Fruit fly (Drosophila melanogaster): ENCODE measurements around the gene MAPk-Ak2.

The MAPk-Ak2 gene

DNA sequence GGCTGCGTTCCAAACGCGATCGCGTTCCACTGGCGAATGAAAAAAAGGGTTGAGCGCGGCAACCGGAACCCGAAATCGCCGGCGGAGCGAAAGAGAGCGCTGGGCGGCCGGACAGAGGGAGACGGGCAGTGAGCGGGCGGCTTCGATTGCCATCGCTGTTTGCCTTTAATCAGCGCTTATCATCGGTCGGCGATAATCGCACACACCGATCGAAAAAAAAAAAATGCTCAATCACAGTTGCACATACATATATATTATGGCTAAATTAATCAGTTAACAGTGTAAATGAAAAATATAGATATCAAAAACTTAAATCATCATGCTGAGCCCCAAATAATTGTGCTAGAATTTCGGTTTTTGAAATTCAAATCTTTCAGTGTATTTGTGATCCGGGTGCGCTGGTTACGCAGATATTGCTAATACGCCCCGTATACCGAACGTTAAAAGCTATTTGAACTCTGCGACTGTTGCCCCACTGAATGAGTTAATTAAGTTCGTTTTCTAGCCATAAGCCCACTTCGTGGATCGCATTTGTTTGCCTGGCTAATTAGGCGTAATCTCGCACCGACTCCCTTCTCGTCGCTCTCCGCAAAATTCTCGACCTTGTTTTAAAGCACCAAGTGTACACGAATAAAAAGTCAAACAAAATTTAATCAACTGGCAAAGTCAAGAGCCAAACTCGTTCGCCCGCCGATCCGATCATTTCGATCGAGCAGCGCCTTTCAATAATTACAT is 46.1 kb downstream of the MAPk-Ak2 start, which contains the start of gene CG33080:
TSS of gene CG33080 (minus strand) at position 38 of the 735 bp plus-strand sequence.
- TF ChIP-seq Sox102F (GFP tag; optimal IDR thresholded peaks at IDR 0.05) (no peak), vri (GFP tag; optimal IDR thresholded peaks at IDR 0.05) (peak; percentile 13), CG15336 (GFP tag; IDR thresholded peaks at IDR 0.05) (no peak), CG16779 (tag; optimal IDR thresholded peaks at IDR 0.05) (no peak), CG8119 (GFP tag; IDR thresholded peaks at IDR 0.05) (0 out of 3 replicates have a peak, but pooled peaks have one; percentile 28), Hr39 (GFP tag; optimal IDR thresholded peaks at IDR 0.05) (peak; percentile 20), CG31627 (GFP tag; optimal IDR thresholded peaks at IDR 0.05) (peak; percentile 28), pdm3 (GFP tag; optimal IDR thresholded peaks at IDR 0.05) (peak; percentile 26), svp (GFP tag) (peak; percentile 21), Blimp-1 (GFP tag; optimal IDR thresholded peaks at IDR 0.05) (no peak), CG10669 (GFP tag; optimal IDR thresholded peaks at IDR 0.05) (no peak), CG6808 (GFP tag; optimal IDR thresholded peaks at IDR 0.05) (no peak), CG11294 (GFP tag; IDR thresholded peaks at IDR 0.05) (no peak), Met (GFP tag; optimal IDR thresholded peaks at IDR 0.05) (peak; percentile 41), esn (GFP tag; optimal IDR thresholded peaks at IDR 0.05) (peak; percentile 36), fd85E (GFP tag; optimal IDR thresholded peaks at IDR 0.05) (no peak), topi (GFP tag; optimal IDR thresholded peaks at IDR 0.05) (peak; percentile 39), lz (GFP tag; optimal IDR thresholded peaks at IDR 0.05) (peak; percentile 0), CG6792 (GFP tag; optimal IDR thresholded peaks at IDR 0.05) (peak; percentile 17), cyc (GFP tag; optimal IDR thresholded peaks at IDR 0.05) (peak; percentile 7), achi (GFP tag; optimal IDR thresholded peaks at IDR 0.05) (peak; percentile 15), fkh (GFP tag; optimal IDR thresholded peaks at IDR 0.05) (no peak), acj6 (GFP tag; optimal IDR thresholded peaks at IDR 0.05) (peak; percentile 0), Smox (GFP tag; optimal IDR thresholded peaks at IDR 0.05) (peak; percentile 38), Eip78C (GFP tag) (peak; percentile 31)

dm6 chrX:5715455-5716227 is 48.4 kb downstream of the MAPk-Ak2 start:
- TF ChIP-seq CG16779 (tag; optimal IDR thresholded peaks at IDR 0.05) (no peak), CG31627 (GFP tag; optimal IDR thresholded peaks at IDR 0.05) (no peak), cyc (GFP tag; optimal IDR thresholded peaks at IDR 0.05) (no peak), CG7368 (GFP tag; optimal IDR thresholded peaks at IDR 0.05) (no peak), Hr39 (GFP tag; optimal IDR thresholded peaks at IDR 0.05) (no peak), Sox102F (GFP tag; optimal IDR thresholded peaks at IDR 0.05) (peak; percentile 14), CG3032 (tag; optimal IDR thresholded peaks at IDR 0.05) (no peak), Lpt (GFP tag; optimal IDR thresholded peaks at IDR 0.05) (no peak), CG15336 (GFP tag; IDR thresholded peaks at IDR 0.05) (0 out of 2 replicates have a peak, but pooled peaks have one; percentile 31), Blimp-1 (GFP tag; optimal IDR thresholded peaks at IDR 0.05) (no peak), fd85E (GFP tag; optimal IDR thresholded peaks at IDR 0.05) (no peak), Hr4 (GFP tag; optimal IDR thresholded peaks at IDR 0.05) (peak; percentile 1), Hr38 (GFP tag; optimal IDR thresholded peaks at IDR 0.05) (no peak), svp (GFP tag) (peak; percentile 66), lz (GFP tag; optimal IDR thresholded peaks at IDR 0.05) (no peak), CG10669 (GFP tag; optimal IDR thresholded peaks at IDR 0.05) (no peak), fd59A (GFP tag; optimal IDR thresholded peaks at IDR 0.05) (no peak), CG8632 (GFP tag; optimal IDR thresholded peaks at IDR 0.05) (no peak), Met (GFP tag; optimal IDR thresholded peaks at IDR 0.05) (no peak), net (GFP tag; optimal IDR thresholded peaks at IDR 0.05) (no peak), CG8119 (GFP tag; IDR thresholded peaks at IDR 0.05) (0 out of 3 replicates have a peak, but pooled peaks have one; percentile 21), dsx (GFP tag; optimal IDR thresholded peaks at IDR 0.05; ENCODE audit: poor library complexity, severe bottlenecking) (no peak), CG6276 (GFP tag; optimal IDR thresholded peaks at IDR 0.05) (no peak), Ets21C (GFP tag; optimal IDR thresholded peaks at IDR 0.05) (no peak), esn (GFP tag; optimal IDR thresholded peaks at IDR 0.05) (peak; percentile 34), CG11762 (GFP tag; optimal IDR thresholded peaks at IDR 0.05; ENCODE audit: insufficient read depth) (no peak), salr (GFP tag; optimal IDR thresholded peaks at IDR 0.05) (no peak), CG8319 (GFP tag; optimal IDR thresholded peaks at IDR 0.05) (no peak), fkh (GFP tag; optimal IDR thresholded peaks at IDR 0.05) (no peak), achi (GFP tag; optimal IDR thresholded peaks at IDR 0.05) (no peak), CG1621 (tag; optimal IDR thresholded peaks at IDR 0.05) (no peak), OdsH (GFP tag; optimal IDR thresholded peaks at IDR 0.05) (no peak), CG4318 (GFP tag; optimal IDR thresholded peaks at IDR 0.05) (no peak), CG9139 (GFP tag; optimal IDR thresholded peaks at IDR 0.05) (no peak), pdm3 (GFP tag; optimal IDR thresholded peaks at IDR 0.05) (no peak), Eip78C (GFP tag) (peak; percentile 52)

All from whole organism, prepupa.